Worm (Caenorhabditis elegans) whole organism, L2 larva: Measurements from ENCODE around the gene F47D2.11.

ENCODE experiments used
- Y55F3AM.14 ChIP-seq: fragments of 200-800 bp; sonication (Bioruptor generic); optimal IDR thresholded peaks from 2 replicates; lab custom pipeline; 2018; ENCODE audit warnings: mild to moderate bottlenecking, missing genetic modification characterization, missing compliant biosample characterization
- ZK546.5 ChIP-seq: sonication (generic microtip); optimal IDR thresholded peaks from 2 replicates; lab custom pipeline; 2017; ENCODE audit warnings: missing biosample characterization, missing genetic modification characterization
- ama-1 ChIP-seq: fragments of 150-350 bp; optimal IDR thresholded peaks from 2 replicates; lab custom pipeline; 2018; ENCODE audit warnings: inconsistent platforms
- crh-2 ChIP-seq: sonication (generic microtip); optimal IDR thresholded peaks from 2 replicates; lab custom pipeline; 2017; ENCODE audit warnings: missing biosample characterization, missing genetic modification characterization
- elt-3 ChIP-seq: sonication (generic microtip); optimal IDR thresholded peaks from 2 replicates; lab custom pipeline; 2017; ENCODE audit warnings: missing biosample characterization, missing genetic modification characterization
- fos-1 ChIP-seq: fragments of 150-350 bp; optimal IDR thresholded peaks from 2 replicates; lab custom pipeline; 2014; ENCODE audit warnings: missing biosample characterization, missing genetic modification characterization
- gmeb-1 ChIP-seq: fragments of 150-350 bp; optimal IDR thresholded peaks from 2 replicates; lab custom pipeline; 2014; ENCODE audit warnings: missing biosample characterization, missing genetic modification characterization
- lin-11 ChIP-seq: fragments of 150-350 bp; sonication (generic microtip); optimal IDR thresholded peaks from 2 replicates; lab custom pipeline; 2014; ENCODE audit warnings: missing biosample characterization, missing genetic modification characterization, inconsistent platforms, mixed read lengths
- lin-39 ChIP-seq: fragments of 150-350 bp; optimal IDR thresholded peaks from 2 replicates; lab custom pipeline; 2014; ENCODE audit warnings: missing biosample characterization, missing genetic modification reagents, missing genetic modification characterization
- lsy-2 ChIP-seq, 2 experiments: fragments of 150-350 bp in 1 of 2; sonication (generic microtip) in 1 of 2; optimal IDR thresholded peaks; 2 replicates each; lab custom pipeline; 2014 to 2017; ENCODE audit warnings: missing biosample characterization in 2 of 2, missing genetic modification characterization in 2 of 2
- nhr-23 ChIP-seq: fragments of 150-350 bp; optimal IDR thresholded peaks from 2 replicates; lab custom pipeline; 2014; ENCODE audit warnings: missing biosample characterization, missing genetic modification reagents, missing genetic modification characterization
- nhr-25 ChIP-seq: fragments of 150-350 bp; sonication (generic microtip); optimal IDR thresholded peaks from 3 replicates; lab custom pipeline; 2014; ENCODE audit warnings: missing biosample characterization, missing genetic modification characterization
- ztf-1 ChIP-seq: fragments of 200-800 bp; sonication (Bioruptor generic); conservative IDR thresholded peaks from 2 replicates; pipeline ENCODE4 v1.3.6; 2022; ENCODE audit warnings: missing genetic modification characterization, missing compliant biosample characterization

ce11 chrV:4341736-4342135 lies 45.9 kb upstream of the F47D2.11 start:
- TF ChIP-seq lsy-2 (tag; optimal IDR thresholded peaks at IDR 0.05; lab: Kevin White, UChicago) (no peak), nhr-23 (tag; lab: Kevin White, UChicago) (no peak), gmeb-1 (tag; lab: Kevin White, UChicago) (no peak), lin-39 (tag; lab: Kevin White, UChicago) (no peak), elt-3 (no peak), nhr-25 (tag; lab: Kevin White, UChicago) (no peak), ama-1 (lab: Kevin White, UChicago) (no peak), crh-2 (tag; lab: Kevin White, UChicago) (no peak), Y55F3AM.14 (no peak), ZK546.5 (no peak), ztf-1 (GFP tag; lab: Robert Waterston, UW) (no peak), fos-1 (tag; lab: Kevin White, UChicago) (no peak), lin-11 (tag; lab: Kevin White, UChicago) (no peak)
